1 fruit fly cellular context compared by ENCODE assay signal in genomic region chr2L:3618818-3619362, dm6.
A peak's percentile ranks its signal among the peaks of the same experiment; 100 is the strongest.
TF ChIP-seq lines count a peak whose summit lies in the region.

Gene Ugt36A1 (plus strand): TSS chr2L:3619097.

TF ChIP-seq in whole organism, embryonic, 481 proteins besides CTCF, POLR2A, EP300 and RAD21 (continued from another document):
- TF ChIP-seq dysf (GFP tag; IDR thresholded peaks at IDR 0.05; lab: Robert Waterston, UW): no peak
- TF ChIP-seq maf-S (GFP tag; optimal IDR thresholded peaks at IDR 0.05; lab: Kevin White, UChicago): no peak
- no peak for TF ChIP-seq CG16815 (GFP tag; optimal IDR thresholded peaks at IDR 0.05; lab: Kevin White, UChicago)
- TF ChIP-seq CoRest (tag; optimal IDR thresholded peaks at IDR 0.05; lab: Kevin White, UChicago): no peak
- no peak for TF ChIP-seq hth (optimal IDR thresholded peaks at IDR 0.05; lab: Kevin White, UChicago)
- TF ChIP-seq MTF-1 (GFP tag; optimal IDR thresholded peaks at IDR 0.05; lab: Kevin White, UChicago; ENCODE audit: borderline replicate concordance): no peak
- no peak for TF ChIP-seq pita (GFP tag; optimal IDR thresholded peaks at IDR 0.05; lab: Kevin White, UChicago)
- TF ChIP-seq CG7963 (GFP tag; IDR thresholded peaks at IDR 0.05; lab: Robert Waterston, UW; ENCODE audit: partially characterized antibody): peak; percentile 86
- TF ChIP-seq CG4282 (GFP tag; optimal IDR thresholded peaks at IDR 0.05; lab: Kevin White, UChicago): no peak
- TF ChIP-seq Fer1 (GFP tag; optimal IDR thresholded peaks at IDR 0.05; lab: Kevin White, UChicago): no peak
- no peak for TF ChIP-seq CG4820 (GFP tag; optimal IDR thresholded peaks at IDR 0.05; lab: Kevin White, UChicago)
- TF ChIP-seq CG17361 (GFP tag; IDR thresholded peaks at IDR 0.05; lab: Robert Waterston, UW): no peak
- TF ChIP-seq Taf1 (GFP tag; IDR thresholded peaks at IDR 0.05; lab: Robert Waterston, UW): no peak
- no peak for TF ChIP-seq br (optimal IDR thresholded peaks at IDR 0.05; lab: Kevin White, UChicago)
- no peak for TF ChIP-seq slbo (GFP tag; IDR thresholded peaks at IDR 0.05; lab: Robert Waterston, UW)
- TF ChIP-seq CG7745 (tag; optimal IDR thresholded peaks at IDR 0.05; lab: Kevin White, UChicago): no peak
- TF ChIP-seq Sox100B (GFP tag; optimal IDR thresholded peaks at IDR 0.05; lab: Kevin White, UChicago): no peak
- no peak for TF ChIP-seq Hr51 (GFP tag; optimal IDR thresholded peaks at IDR 0.05; lab: Kevin White, UChicago)
- no peak for TF ChIP-seq chn (GFP tag; optimal IDR thresholded peaks at IDR 0.05; lab: Kevin White, UChicago)
- TF ChIP-seq fd102C (GFP tag; optimal IDR thresholded peaks at IDR 0.05; lab: Kevin White, UChicago): no peak
- no peak for TF ChIP-seq Gug (GFP tag; IDR thresholded peaks at IDR 0.05; lab: Robert Waterston, UW)
- peak; percentile 62 for TF ChIP-seq CG2116 (GFP tag; optimal IDR thresholded peaks at IDR 0.05; lab: Kevin White, UChicago)
- TF ChIP-seq croc (GFP tag; conservative IDR thresholded peaks at IDR 0.05; lab: Robert Waterston, UW): no peak
- no peak for TF ChIP-seq prd (optimal IDR thresholded peaks at IDR 0.05; lab: Kevin White, UChicago)
- TF ChIP-seq prd (GFP tag; IDR thresholded peaks at IDR 0.05; lab: Robert Waterston, UW): no peak
- no peak for TF ChIP-seq Hsf (GFP tag; optimal IDR thresholded peaks at IDR 0.05; lab: Kevin White, UChicago)
- TF ChIP-seq CG13775 (GFP tag; optimal IDR thresholded peaks at IDR 0.05; lab: Kevin White, UChicago): no peak
- peak; percentile 59 for TF ChIP-seq Dref (GFP tag; IDR thresholded peaks at IDR 0.05; lab: Robert Waterston, UW)
- TF ChIP-seq tap (tag; optimal IDR thresholded peaks at IDR 0.05; lab: Kevin White, UChicago): no peak
- TF ChIP-seq tup (GFP tag; optimal IDR thresholded peaks at IDR 0.05; lab: Kevin White, UChicago): no peak
- no peak for TF ChIP-seq vfl (GFP tag; optimal IDR thresholded peaks at IDR 0.05; lab: Kevin White, UChicago)
- TF ChIP-seq amos (GFP tag; IDR thresholded peaks at IDR 0.05; lab: Robert Waterston, UW; ENCODE audit: partially characterized antibody): peak; percentile 76
- TF ChIP-seq CG9876 (GFP tag; optimal IDR thresholded peaks at IDR 0.05; lab: Kevin White, UChicago): no peak
- no peak for TF ChIP-seq dpn (GFP tag; optimal IDR thresholded peaks at IDR 0.05; lab: Kevin White, UChicago)
- no peak for TF ChIP-seq CG3281 (GFP tag; optimal IDR thresholded peaks at IDR 0.05; lab: Kevin White, UChicago)
- TF ChIP-seq CG6791 (GFP tag; IDR thresholded peaks at IDR 0.05; lab: Robert Waterston, UW; ENCODE audit: partially characterized antibody): peak; percentile 81
- TF ChIP-seq pb (GFP tag; optimal IDR thresholded peaks at IDR 0.05; lab: Kevin White, UChicago): no peak
- peak; percentile 66 for TF ChIP-seq CG2129 (GFP tag; IDR thresholded peaks at IDR 0.05; lab: Robert Waterston, UW; ENCODE audit: partially characterized antibody)
- TF ChIP-seq mirr (GFP tag; optimal IDR thresholded peaks at IDR 0.05; lab: Kevin White, UChicago): peak; percentile 59
- TF ChIP-seq Fer3 (tag; optimal IDR thresholded peaks at IDR 0.05; lab: Kevin White, UChicago): no peak
- TF ChIP-seq az2 (GFP tag; optimal IDR thresholded peaks at IDR 0.05; lab: Kevin White, UChicago): no peak
- TF ChIP-seq Med (GFP tag; lab: Kevin White, UChicago): peak; percentile 64
- TF ChIP-seq CG11723 (GFP tag; optimal IDR thresholded peaks at IDR 0.05; lab: Kevin White, UChicago): no peak
- no peak for TF ChIP-seq CG18599 (GFP tag; optimal IDR thresholded peaks at IDR 0.05; lab: Kevin White, UChicago)
- no peak for TF ChIP-seq CG43689 (GFP tag; IDR thresholded peaks at IDR 0.05; lab: Robert Waterston, UW)
- no peak for TF ChIP-seq Hmr (GFP tag; optimal IDR thresholded peaks at IDR 0.05; lab: Kevin White, UChicago)
- TF ChIP-seq Xrp1 (GFP tag; IDR thresholded peaks at IDR 0.05; lab: Robert Waterston, UW): no peak
- TF ChIP-seq Pdp1 (GFP tag; optimal IDR thresholded peaks at IDR 0.05; lab: Kevin White, UChicago): peak in 1 of 2 experiments; percentile 95
- no peak for TF ChIP-seq cwo (GFP tag; optimal IDR thresholded peaks at IDR 0.05; lab: Kevin White, UChicago)
- no peak for TF ChIP-seq CG2199 (GFP tag; IDR thresholded peaks at IDR 0.05; lab: Robert Waterston, UW)
- TF ChIP-seq run (tag; optimal IDR thresholded peaks at IDR 0.05; lab: Kevin White, UChicago): peak; percentile 62
- no peak for TF ChIP-seq CG10209 (GFP tag; optimal IDR thresholded peaks at IDR 0.05; lab: Kevin White, UChicago)
- no peak for TF ChIP-seq CG14441 (GFP tag; IDR thresholded peaks at IDR 0.05; lab: Robert Waterston, UW)
- TF ChIP-seq CG17568 (GFP tag; optimal IDR thresholded peaks at IDR 0.05; lab: Kevin White, UChicago): no peak
- TF ChIP-seq H2.0 (GFP tag; IDR thresholded peaks at IDR 0.05; lab: Robert Waterston, UW): no peak
- TF ChIP-seq pfk (GFP tag; optimal IDR thresholded peaks at IDR 0.05; lab: Kevin White, UChicago): no peak
- TF ChIP-seq CG4404 (GFP tag; IDR thresholded peaks at IDR 0.05; lab: Robert Waterston, UW): no peak
- TF ChIP-seq Mes4 (GFP tag; optimal IDR thresholded peaks at IDR 0.05; lab: Kevin White, UChicago): no peak
- TF ChIP-seq CG33213 (GFP tag; optimal IDR thresholded peaks at IDR 0.05; lab: Kevin White, UChicago): no peak
- no peak for TF ChIP-seq CG13624 (GFP tag; optimal IDR thresholded peaks at IDR 0.05; lab: Kevin White, UChicago)
- no peak for TF ChIP-seq Bdp1 (GFP tag; optimal IDR thresholded peaks at IDR 0.05; lab: Kevin White, UChicago)
- TF ChIP-seq otp (GFP tag; IDR thresholded peaks at IDR 0.05; lab: Robert Waterston, UW): no peak
- TF ChIP-seq CG3995 (GFP tag; optimal IDR thresholded peaks at IDR 0.05; lab: Kevin White, UChicago): no peak
- peak; percentile 77 for TF ChIP-seq CG15479 (GFP tag; optimal IDR thresholded peaks at IDR 0.05; lab: Kevin White, UChicago)
- TF ChIP-seq CG4360 (GFP tag; IDR thresholded peaks at IDR 0.05; lab: Robert Waterston, UW): peak; percentile 81; the same call in 1 of the 2 replicates
- peak; percentile 85 for TF ChIP-seq CG34224 (GFP tag; IDR thresholded peaks at IDR 0.05; lab: Robert Waterston, UW; ENCODE audit: partially characterized antibody)
- TF ChIP-seq eyg (GFP tag; optimal IDR thresholded peaks at IDR 0.05; lab: Kevin White, UChicago): no peak
- no peak for TF ChIP-seq CG18764 (GFP tag; optimal IDR thresholded peaks at IDR 0.05; lab: Kevin White, UChicago)
- TF ChIP-seq Chrac-16 (GFP tag; optimal IDR thresholded peaks at IDR 0.05; lab: Kevin White, UChicago): no peak
- TF ChIP-seq NfI (GFP tag; optimal IDR thresholded peaks at IDR 0.05; lab: Kevin White, UChicago): no peak
- TF ChIP-seq lmd (GFP tag; IDR thresholded peaks at IDR 0.05; lab: Robert Waterston, UW): no peak
- TF ChIP-seq YL-1 (GFP tag; optimal IDR thresholded peaks at IDR 0.05; lab: Kevin White, UChicago): no peak
- TF ChIP-seq pnt (GFP tag; optimal IDR thresholded peaks at IDR 0.05; lab: Kevin White, UChicago): no peak
- TF ChIP-seq Six4 (GFP tag; optimal IDR thresholded peaks at IDR 0.05; lab: Kevin White, UChicago): no peak
- no peak for TF ChIP-seq CG11695 (GFP tag; IDR thresholded peaks at IDR 0.05; lab: Robert Waterston, UW)
- TF ChIP-seq odd (GFP tag; optimal IDR thresholded peaks at IDR 0.05; lab: Kevin White, UChicago): peak; percentile 13
- no peak for TF ChIP-seq dmrt11E (tag; optimal IDR thresholded peaks at IDR 0.05; lab: Kevin White, UChicago)
- TF ChIP-seq CG12659 (GFP tag; optimal IDR thresholded peaks at IDR 0.05; lab: Kevin White, UChicago): no peak
- no peak for TF ChIP-seq Nf-YA (GFP tag; IDR thresholded peaks at IDR 0.05; lab: Robert Waterston, UW)
- no peak for TF ChIP-seq CG6765 (GFP tag; optimal IDR thresholded peaks at IDR 0.05; lab: Kevin White, UChicago)
- TF ChIP-seq CG15514 (GFP tag; optimal IDR thresholded peaks at IDR 0.05; lab: Kevin White, UChicago): no peak
- TF ChIP-seq Hey (tag; optimal IDR thresholded peaks at IDR 0.05; lab: Kevin White, UChicago): no peak
- no peak for TF ChIP-seq D19A (tag; optimal IDR thresholded peaks at IDR 0.05; lab: Kevin White, UChicago)
- no peak for TF ChIP-seq CG12155 (GFP tag; optimal IDR thresholded peaks at IDR 0.05; lab: Kevin White, UChicago)
- no peak for TF ChIP-seq ind (GFP tag; optimal IDR thresholded peaks at IDR 0.05; lab: Kevin White, UChicago)
- TF ChIP-seq Atf6 (GFP tag; IDR thresholded peaks at IDR 0.05; lab: Robert Waterston, UW): no peak
- no peak for TF ChIP-seq CG7556 (GFP tag; optimal IDR thresholded peaks at IDR 0.05; lab: Kevin White, UChicago)
- no peak for TF ChIP-seq CG12744 (GFP tag; optimal IDR thresholded peaks at IDR 0.05; lab: Kevin White, UChicago)
- no peak for TF ChIP-seq toy (GFP tag; IDR thresholded peaks at IDR 0.05; lab: Robert Waterston, UW)
- no peak for TF ChIP-seq Vsx1 (GFP tag; optimal IDR thresholded peaks at IDR 0.05; lab: Kevin White, UChicago)
- TF ChIP-seq Optix (GFP tag; IDR thresholded peaks at IDR 0.05; lab: Robert Waterston, UW): no peak
- TF ChIP-seq MBD-R2 (GFP tag; IDR thresholded peaks at IDR 0.05; lab: Robert Waterston, UW): peak; percentile 18; the same call in 1 of the 2 replicates
- TF ChIP-seq Stat92E (GFP tag; optimal IDR thresholded peaks at IDR 0.05; lab: Kevin White, UChicago): peak in 1 of 3 experiments; percentile 26
- TF ChIP-seq CrebB (tag; optimal IDR thresholded peaks at IDR 0.05; lab: Kevin White, UChicago): no peak
- no peak for TF ChIP-seq CG11093 (GFP tag; IDR thresholded peaks at IDR 0.05; lab: Robert Waterston, UW)
- TF ChIP-seq Nf-YB (GFP tag; optimal IDR thresholded peaks at IDR 0.05; lab: Kevin White, UChicago): peak; percentile 56
- TF ChIP-seq hkb (optimal IDR thresholded peaks at IDR 0.05; lab: Kevin White, UChicago): no peak
- no peak for TF ChIP-seq hkb (GFP tag; IDR thresholded peaks at IDR 0.05; lab: Robert Waterston, UW)
- TF ChIP-seq CG14050 (GFP tag; IDR thresholded peaks at IDR 0.05; lab: Robert Waterston, UW): no peak
- TF ChIP-seq en (GFP tag; optimal IDR thresholded peaks at IDR 0.05; lab: Kevin White, UChicago): no peak
- TF ChIP-seq HLH4C (GFP tag; IDR thresholded peaks at IDR 0.05; lab: Robert Waterston, UW; ENCODE audit: partially characterized antibody): peak; percentile 89
- TF ChIP-seq dimm (GFP tag; IDR thresholded peaks at IDR 0.05; lab: Robert Waterston, UW): no peak
- no peak for TF ChIP-seq fd96Cb (tag; optimal IDR thresholded peaks at IDR 0.05; lab: Kevin White, UChicago)
- no peak for TF ChIP-seq Hr39 (optimal IDR thresholded peaks at IDR 0.05; lab: Kevin White, UChicago)
- TF ChIP-seq CG4730 (GFP tag; IDR thresholded peaks at IDR 0.05; lab: Robert Waterston, UW): no peak
- no peak for TF ChIP-seq CG1832 (GFP tag; optimal IDR thresholded peaks at IDR 0.05; lab: Kevin White, UChicago)
- no peak for TF ChIP-seq CG9932 (GFP tag; IDR thresholded peaks at IDR 0.05; lab: Robert Waterston, UW)
- no peak for TF ChIP-seq usp (GFP tag; optimal IDR thresholded peaks at IDR 0.05; lab: Kevin White, UChicago)
- TF ChIP-seq h (optimal IDR thresholded peaks at IDR 0.05; lab: Kevin White, UChicago): no peak
- TF ChIP-seq kay (GFP tag; optimal IDR thresholded peaks at IDR 0.05; lab: Kevin White, UChicago): no peak
- TF ChIP-seq Bgb (GFP tag; IDR thresholded peaks at IDR 0.05; lab: Robert Waterston, UW; ENCODE audit: partially characterized antibody): peak; percentile 72
- no peak for TF ChIP-seq CG1529 (GFP tag; optimal IDR thresholded peaks at IDR 0.05; lab: Kevin White, UChicago)
- no peak for TF ChIP-seq gcm2 (GFP tag; optimal IDR thresholded peaks at IDR 0.05; lab: Kevin White, UChicago)
- no peak for TF ChIP-seq CG7928 (GFP tag; optimal IDR thresholded peaks at IDR 0.05; lab: Kevin White, UChicago)
- no peak for TF ChIP-seq CG6175 (GFP tag; IDR thresholded peaks at IDR 0.05; lab: Robert Waterston, UW)
- TF ChIP-seq jing (GFP tag; optimal IDR thresholded peaks at IDR 0.05; lab: Kevin White, UChicago): no peak
- no peak for TF ChIP-seq cas (GFP tag; IDR thresholded peaks at IDR 0.05; lab: Robert Waterston, UW)
